Fruit fly (Drosophila melanogaster) whole organism, wandering third instar larva: ENCODE data around the gene CG31249.

ENCODE experiments used
- Abd-B ChIP-seq: fragments of >200 bp; optimal IDR thresholded peaks from 2 replicates; lab custom pipeline; 2017; ENCODE audit warnings: missing biosample characterization, missing genetic modification characterization
- CG32264 ChIP-seq: fragments of 200-800 bp; sonication (Bioruptor generic); optimal IDR thresholded peaks from 2 replicates; lab custom pipeline; 2016; ENCODE audit warnings: missing biosample characterization, missing genetic modification characterization
- CG9705 ChIP-seq: fragments of 200-800 bp; sonication (Bioruptor generic); optimal IDR thresholded peaks from 2 replicates; lab custom pipeline; 2018; ENCODE audit warnings: missing biosample characterization, mild to moderate bottlenecking, missing genetic modification characterization
- CrebA ChIP-seq: fragments of 200-800 bp; sonication (Bioruptor generic); optimal IDR thresholded peaks from 2 replicates; lab custom pipeline; 2016; ENCODE audit warnings: missing biosample characterization, mild to moderate bottlenecking, missing genetic modification characterization, borderline replicate concordance
- Dfd ChIP-seq: fragments of >200 bp; optimal IDR thresholded peaks from 2 replicates; lab custom pipeline; 2017; ENCODE audit warnings: missing biosample characterization, missing genetic modification characterization
- Dif ChIP-seq: fragments of 200-275, 200-300 bp; sonication (Bioruptor generic); optimal IDR thresholded peaks from 2 replicates; lab custom pipeline; 2018; ENCODE audit warnings: missing biosample characterization, missing genetic modification characterization; ENCODE audit not compliant: partially characterized antibody
- GATAd ChIP-seq: sonication (Bioruptor generic); optimal IDR thresholded peaks from 2 replicates; lab custom pipeline; 2016; ENCODE audit warnings: missing biosample characterization, missing genetic modification characterization
- HLH106 ChIP-seq: fragments of 200-800 bp; optimal IDR thresholded peaks from 3 replicates; lab custom pipeline; 2019; ENCODE audit warnings: missing biosample characterization, mild to moderate bottlenecking, missing genetic modification characterization, moderate library complexity
- Hnf4 ChIP-seq: fragments of 200-800 bp; sonication (Bioruptor generic); optimal IDR thresholded peaks from 2 replicates; lab custom pipeline; 2016; ENCODE audit warnings: missing biosample characterization, mild to moderate bottlenecking, missing genetic modification characterization
- Hr78 ChIP-seq: fragments of >200 bp; optimal IDR thresholded peaks from 2 replicates; lab custom pipeline; 2017; ENCODE audit warnings: missing biosample characterization, missing genetic modification characterization
- Hr83 ChIP-seq: fragments of 200-300 bp; sonication (Bioruptor generic); optimal IDR thresholded peaks from 2 replicates; lab custom pipeline; 2016; ENCODE audit warnings: missing biosample characterization, mild to moderate bottlenecking, missing genetic modification characterization, moderate library complexity; ENCODE audit not compliant: poor library complexity, severe bottlenecking
- Jra ChIP-seq: sonication (Bioruptor generic); optimal IDR thresholded peaks from 2 replicates; lab custom pipeline; 2016; ENCODE audit warnings: missing biosample characterization, missing genetic modification characterization
- Mio ChIP-seq: sonication (Bioruptor generic); optimal IDR thresholded peaks from 2 replicates; lab custom pipeline; 2016; ENCODE audit warnings: missing biosample characterization, missing genetic modification characterization
- Myc ChIP-seq: fragments of >200 bp; optimal IDR thresholded peaks from 2 replicates; lab custom pipeline; 2017
- N ChIP-seq: fragments of >200 bp; optimal IDR thresholded peaks from 2 replicates; lab custom pipeline; 2018; ENCODE audit warnings: missing biosample characterization, missing external identifiers, missing genetic modification characterization
- OdsH ChIP-seq: fragments of 200-800 bp; sonication (Bioruptor generic); optimal IDR thresholded peaks from 2 replicates; lab custom pipeline; 2016; ENCODE audit warnings: missing biosample characterization, mild to moderate bottlenecking, missing genetic modification characterization
- Rel ChIP-seq, 2 experiments: fragments of 200-800 bp; sonication (Bioruptor generic) in 1 of 2; optimal IDR thresholded peaks; 2 replicates in 1 of 2; 3 replicates in 1 of 2; lab custom pipeline; 2016 to 2019; ENCODE audit warnings: mild to moderate bottlenecking in 2 of 2, missing biosample characterization in 2 of 2, missing genetic modification characterization in 2 of 2, moderate library complexity in 1 of 2
- Sp1 ChIP-seq: fragments of 200-800 bp; sonication (Bioruptor generic); optimal IDR thresholded peaks from 3 replicates; lab custom pipeline; 2019; ENCODE audit warnings: missing biosample characterization, mild to moderate bottlenecking, missing genetic modification characterization, moderate library complexity
- Vsx2 ChIP-seq: fragments of 200-300, 225-300 bp; sonication (Bioruptor generic); optimal IDR thresholded peaks from 2 replicates; lab custom pipeline; 2018; ENCODE audit warnings: missing biosample characterization, missing genetic modification characterization; ENCODE audit not compliant: partially characterized antibody
- br ChIP-seq: fragments of 200-800 bp; sonication (Bioruptor generic); optimal IDR thresholded peaks from 2 replicates; lab custom pipeline; 2016; ENCODE audit warnings: missing biosample characterization, missing genetic modification characterization
- brk ChIP-seq: fragments of 200-800 bp; sonication (Bioruptor generic); optimal IDR thresholded peaks from 2 replicates; lab custom pipeline; 2016; ENCODE audit warnings: missing biosample characterization, mild to moderate bottlenecking, missing genetic modification characterization
- dl ChIP-seq, 2 experiments: fragments of 175-275, 200-275 bp in 1 of 2; fragments of 200-275 bp in 1 of 2; sonication (Bioruptor generic); optimal IDR thresholded peaks; lab custom pipeline; 2018; ENCODE audit warnings: mild to moderate bottlenecking in 2 of 2, missing biosample characterization in 2 of 2, missing genetic modification characterization in 2 of 2, moderate library complexity in 2 of 2; ENCODE audit not compliant: partially characterized antibody in 2 of 2, insufficient read depth in 1 of 2
- dmrt93B ChIP-seq: fragments of 200-800 bp; sonication (Bioruptor generic); optimal IDR thresholded peaks from 2 replicates; lab custom pipeline; 2018; ENCODE audit warnings: missing biosample characterization, mild to moderate bottlenecking, missing genetic modification characterization
- dsf ChIP-seq: sonication (Bioruptor generic); optimal IDR thresholded peaks from 2 replicates; lab custom pipeline; 2016; ENCODE audit warnings: missing biosample characterization, missing genetic modification characterization, borderline replicate concordance
- ey ChIP-seq: fragments of 200-800 bp; sonication (Bioruptor generic); optimal IDR thresholded peaks from 2 replicates; lab custom pipeline; 2016; ENCODE audit warnings: missing biosample characterization, missing genetic modification characterization
- foxo ChIP-seq, 2 experiments: fragments of 200-800 bp; sonication (Bioruptor generic); optimal IDR thresholded peaks; 2 replicates in 1 of 2; 3 replicates in 1 of 2; lab custom pipeline; 2016 to 2017; ENCODE audit warnings: missing biosample characterization in 2 of 2, missing genetic modification characterization in 2 of 2
- fru ChIP-seq: fragments of 200-800 bp; sonication (Bioruptor generic); optimal IDR thresholded peaks from 3 replicates; lab custom pipeline; 2016; ENCODE audit warnings: missing biosample characterization, mild to moderate bottlenecking, missing genetic modification characterization
- h ChIP-seq: fragments of 200-800 bp; sonication (Bioruptor generic); optimal IDR thresholded peaks from 3 replicates; lab custom pipeline; 2016; ENCODE audit warnings: missing biosample characterization, mild to moderate bottlenecking, missing genetic modification characterization
- jim ChIP-seq: fragments of 175-275, 200-325 bp; sonication (Bioruptor generic); optimal IDR thresholded peaks from 2 replicates; lab custom pipeline; 2016; ENCODE audit warnings: missing biosample characterization, mild to moderate bottlenecking, missing genetic modification characterization
- lola ChIP-seq: fragments of >200 bp; optimal IDR thresholded peaks from 2 replicates; lab custom pipeline; 2017; ENCODE audit warnings: missing biosample characterization, missing genetic modification characterization
- pan ChIP-seq: fragments of >200 bp; optimal IDR thresholded peaks from 2 replicates; lab custom pipeline; 2017
- psq ChIP-seq: fragments of 200-800 bp; sonication (Bioruptor generic); optimal IDR thresholded peaks from 3 replicates; lab custom pipeline; 2017; ENCODE audit warnings: missing biosample characterization, mild to moderate bottlenecking, missing genetic modification characterization, moderate library complexity
- rgr ChIP-seq: fragments of 200-800 bp; sonication (Bioruptor generic); optimal IDR thresholded peaks from 3 replicates; lab custom pipeline; 2016; ENCODE audit warnings: missing biosample characterization, mild to moderate bottlenecking, missing genetic modification characterization
- sage ChIP-seq: fragments of 200-800 bp; sonication (Bioruptor generic); optimal IDR thresholded peaks from 2 replicates; lab custom pipeline; 2016; ENCODE audit warnings: missing biosample characterization, mild to moderate bottlenecking, missing genetic modification characterization
- sv ChIP-seq: fragments of 200-800 bp; sonication (Bioruptor generic); optimal IDR thresholded peaks from 3 replicates; lab custom pipeline; 2016; ENCODE audit warnings: missing biosample characterization, missing genetic modification characterization
- tai ChIP-seq: sonication (Bioruptor generic); optimal IDR thresholded peaks from 2 replicates; lab custom pipeline; 2016; ENCODE audit warnings: missing biosample characterization, missing genetic modification characterization
- usp ChIP-seq: fragments of >200 bp; optimal IDR thresholded peaks from 2 replicates; lab custom pipeline; 2017; ENCODE audit warnings: missing biosample characterization, missing genetic modification characterization
- woc ChIP-seq: sonication (Bioruptor generic); optimal IDR thresholded peaks from 2 replicates; lab custom pipeline; 2016; ENCODE audit warnings: missing biosample characterization, mild to moderate bottlenecking, missing genetic modification characterization

Gene CG31249

DNA sequence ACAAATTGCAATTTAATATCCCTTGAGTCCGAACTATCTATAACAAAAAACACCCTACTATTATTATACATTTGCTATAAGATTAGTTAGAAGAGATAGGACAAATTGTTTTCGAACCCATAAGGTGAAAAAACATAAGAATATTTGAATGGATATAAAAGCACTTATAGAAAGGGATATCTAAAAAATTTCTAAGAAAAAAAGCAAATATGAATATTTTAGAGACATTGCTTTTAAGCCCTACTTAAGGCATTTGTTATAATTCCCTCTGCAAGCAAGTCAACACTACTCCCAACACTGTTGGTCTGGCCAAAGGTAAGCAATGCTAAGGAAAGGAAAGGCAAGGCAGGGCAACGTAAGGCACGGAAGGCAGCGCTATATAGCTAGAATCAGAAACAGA is 23.5 kb upstream of the CG31249 start:
- TF ChIP-seq woc (GFP tag; lab: Kevin White, UChicago) (peak; percentile 28), Myc (lab: Kevin White, UChicago) (peak; percentile 64), CG32264 (GFP tag; lab: Kevin White, UChicago) (no peak), foxo (GFP tag; optimal IDR thresholded peaks at IDR 0.05; lab: Kevin White, UChicago) (peak in 1 of 2 experiments; percentile 3), Rel (GFP tag; optimal IDR thresholded peaks at IDR 0.05; lab: Kevin White, UChicago) (no peak), Rel (tag; optimal IDR thresholded peaks at IDR 0.05; lab: Kevin White, UChicago) (no peak)

DNA sequence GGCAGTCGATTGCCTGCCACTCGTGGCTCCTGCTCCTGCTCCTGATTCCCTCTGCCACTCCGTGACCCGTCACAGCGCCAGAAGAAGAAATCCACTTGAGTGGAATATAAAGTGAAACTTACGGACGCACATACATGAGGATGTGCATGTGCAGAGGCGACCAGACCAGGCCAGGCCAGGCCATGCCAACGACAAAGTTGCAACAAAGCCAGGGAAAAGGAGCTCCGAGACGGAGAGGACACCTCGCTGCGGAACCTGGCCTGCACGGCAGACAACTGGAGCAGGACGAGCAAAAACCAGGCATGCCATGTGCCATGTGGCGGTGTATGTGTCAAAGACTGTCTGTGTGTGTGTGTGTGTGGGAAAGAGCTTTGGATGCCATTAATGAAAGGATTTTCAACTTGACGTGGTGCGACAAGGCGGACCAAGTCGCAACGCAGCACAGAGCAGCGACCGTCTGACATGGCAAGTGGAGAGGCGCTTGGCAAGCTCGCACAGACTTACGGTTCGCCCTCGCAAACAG is 22.8 kb upstream of the CG31249 start:
- TF ChIP-seq dsf (GFP tag; lab: Kevin White, UChicago) (no peak), N (GFP tag; lab: Kevin White, UChicago) (no peak), brk (GFP tag; lab: Kevin White, UChicago) (no peak), pan (lab: Kevin White, UChicago) (no peak), jim (no peak), usp (no peak), Jra (GFP tag; lab: Kevin White, UChicago) (no peak), Abd-B (no peak)

DNA sequence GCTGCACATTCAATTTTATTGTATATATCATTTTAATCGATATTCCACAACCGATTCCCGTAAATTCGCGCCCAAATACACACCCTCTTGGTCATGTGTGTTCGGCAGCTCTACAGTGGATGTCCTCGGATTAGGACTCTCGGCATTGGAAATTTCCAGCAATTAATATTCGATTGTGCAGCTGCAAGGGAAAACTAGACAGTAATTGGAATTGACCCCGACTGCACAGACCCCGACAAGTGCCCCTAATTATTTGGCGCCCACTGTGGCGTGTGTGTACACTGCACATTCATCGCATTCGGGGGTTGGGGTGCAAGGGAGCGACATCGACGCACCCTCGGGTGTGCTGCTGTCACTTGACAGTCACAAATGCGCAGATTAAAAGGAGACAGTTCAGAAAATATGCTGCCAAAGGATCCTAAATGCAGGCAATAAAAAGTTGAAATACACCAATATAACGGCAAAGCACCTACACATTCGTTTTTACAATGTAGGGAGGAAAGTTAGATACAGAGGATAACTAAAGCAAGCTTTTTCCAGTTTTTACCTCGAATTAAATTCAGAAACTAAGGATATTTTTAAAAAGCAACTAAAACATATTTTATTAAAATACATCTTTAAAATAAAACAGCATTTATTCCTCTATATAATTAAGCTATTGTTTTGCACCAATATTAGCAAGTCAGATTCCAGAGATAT is 22.1 kb upstream of the CG31249 start:
- TF ChIP-seq h (GFP tag; lab: Kevin White, UChicago) (peak; percentile 17), lola (GFP tag; lab: Kevin White, UChicago) (no peak), N (GFP tag; lab: Kevin White, UChicago) (no peak), Abd-B (no peak), fru (GFP tag; lab: Kevin White, UChicago) (peak; percentile 20), Sp1 (no peak), Dif (no peak), usp (no peak), jim (no peak), brk (GFP tag; lab: Kevin White, UChicago) (no peak), Vsx2 (no peak), rgr (GFP tag; lab: Kevin White, UChicago) (peak; percentile 7), Rel (GFP tag; optimal IDR thresholded peaks at IDR 0.05; lab: Kevin White, UChicago) (no peak), Rel (tag; optimal IDR thresholded peaks at IDR 0.05; lab: Kevin White, UChicago) (no peak), sage (GFP tag; lab: Kevin White, UChicago) (no peak), CG32264 (GFP tag; lab: Kevin White, UChicago) (no peak), Mio (GFP tag; lab: Kevin White, UChicago) (no peak), Jra (GFP tag; lab: Kevin White, UChicago) (no peak), GATAd (GFP tag; lab: Kevin White, UChicago) (no peak), CrebA (GFP tag; lab: Kevin White, UChicago) (no peak), dsf (GFP tag; lab: Kevin White, UChicago) (no peak), dmrt93B (no peak), tai (GFP tag; lab: Kevin White, UChicago) (no peak), Dfd (no peak), Myc (lab: Kevin White, UChicago) (no peak), Hr78 (GFP tag; lab: Kevin White, UChicago) (no peak), OdsH (GFP tag; lab: Kevin White, UChicago) (peak; percentile 1), foxo (GFP tag; optimal IDR thresholded peaks at IDR 0.05; lab: Kevin White, UChicago) (peak in 1 of 2 experiments; percentile 40), CG9705 (GFP tag; lab: Kevin White, UChicago) (no peak), Hr83 (no peak), dl (GFP tag; optimal IDR thresholded peaks at IDR 0.05; lab: Kevin White, UChicago; ENCODE audit: insufficient read depth in 1 of 2, partially characterized antibody in 2 of 2) (no peak), ey (GFP tag; lab: Kevin White, UChicago) (peak; percentile 40), br (GFP tag; lab: Kevin White, UChicago) (peak; percentile 2), HLH106 (tag; lab: Kevin White, UChicago) (no peak), psq (GFP tag; lab: Kevin White, UChicago) (peak; percentile 27), Hnf4 (no peak), pan (lab: Kevin White, UChicago) (no peak), sv (GFP tag; lab: Kevin White, UChicago) (no peak), woc (GFP tag; lab: Kevin White, UChicago) (peak; percentile 21)
